Fruit fly (Drosophila melanogaster): Measurements from ENCODE around the gene CG13457.

dm6 chr3L:15116536-15116935, 14.6 kb downstream of the CG13457 start, which contains the start of gene Cep135:
- TF ChIP-seq CG8159 (tag; optimal IDR thresholded peaks at IDR 0.05): no peak
- TF ChIP-seq CG10348 (GFP tag; IDR thresholded peaks at IDR 0.05): no peak

Measured in whole organism, pupa.